ENCODE assay signal across 1 fruit fly cellular context in the genomic region with DNA sequence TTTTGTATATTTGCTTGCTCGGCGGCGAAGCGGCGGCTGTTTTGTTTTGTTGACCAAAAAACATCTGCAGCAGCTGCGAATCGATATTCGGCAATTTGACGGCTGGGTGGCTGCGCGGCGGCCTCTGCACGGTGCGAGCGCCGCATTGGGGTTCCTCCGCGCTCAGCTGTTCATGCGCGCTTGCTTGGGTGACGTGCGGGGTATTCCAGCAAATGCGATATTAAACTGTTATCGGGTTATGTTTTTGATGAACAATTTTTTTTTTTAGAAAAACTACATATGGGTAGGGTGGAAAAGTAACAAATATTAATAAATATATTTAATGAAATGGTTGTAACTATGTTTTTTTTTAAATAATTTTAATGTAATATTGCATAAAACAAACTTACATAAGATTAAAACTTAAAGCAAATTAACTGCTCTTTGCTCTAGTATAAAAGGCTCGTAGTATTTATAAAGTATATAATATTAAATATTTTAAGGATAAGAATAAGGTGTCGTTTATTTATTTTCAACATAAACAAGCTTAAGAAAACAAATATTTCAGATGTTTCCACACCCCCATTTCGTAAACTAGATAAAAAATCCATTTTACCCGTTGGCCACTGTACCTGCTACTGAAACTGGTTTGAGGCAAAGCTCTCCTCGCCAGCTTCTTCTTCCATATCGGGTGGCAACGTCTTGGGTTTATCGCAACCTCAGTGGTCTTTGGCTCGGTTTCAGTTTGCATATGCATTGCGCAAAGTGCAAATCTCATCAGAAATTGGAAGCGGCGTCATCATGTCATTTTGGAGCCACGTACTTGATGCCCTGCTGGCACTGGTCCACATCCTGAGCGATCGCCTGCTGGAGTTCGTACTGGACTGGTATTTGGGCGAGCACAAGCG.
A peak's percentile ranks its signal among the peaks of the same experiment; 100 is the strongest.
TF ChIP-seq lines count a peak whose summit lies in the region.

A gene (minus strand): TSS at position 159 of the 887 bp plus-strand sequence.
A gene (plus strand): TSS at position 683 of the 887 bp plus-strand sequence.

TF ChIP-seq in whole organism, embryonic, 481 proteins besides CTCF, POLR2A, EP300 and RAD21 (continued from another document):
- TF ChIP-seq CHES-1-like (GFP tag; optimal IDR thresholded peaks at IDR 0.05; lab: Kevin White, UChicago) = peak; percentile 55
- TF ChIP-seq CG10543 (GFP tag; optimal IDR thresholded peaks at IDR 0.05; lab: Kevin White, UChicago) = peak; percentile 54
- peak; percentile 58; the same call in 2 of the 3 replicates for TF ChIP-seq otp (GFP tag; IDR thresholded peaks at IDR 0.05; lab: Robert Waterston, UW)
- peak; percentile 80 for TF ChIP-seq sob (GFP tag; IDR thresholded peaks at IDR 0.05; lab: Robert Waterston, UW)
- TF ChIP-seq wdn (GFP tag; IDR thresholded peaks at IDR 0.05; lab: Robert Waterston, UW) = peak; percentile 50; the same call in 1 of the 2 replicates
- peak; percentile 1 for TF ChIP-seq fd3F (GFP tag; optimal IDR thresholded peaks at IDR 0.05; lab: Kevin White, UChicago)
- TF ChIP-seq crol (GFP tag; IDR thresholded peaks at IDR 0.05; lab: Robert Waterston, UW) = no peak
- peak; percentile 23; the same call in 2 of the 3 replicates for TF ChIP-seq croc (GFP tag; conservative IDR thresholded peaks at IDR 0.05; lab: Robert Waterston, UW)
- peak; percentile 79 for TF ChIP-seq CG10959 (GFP tag; IDR thresholded peaks at IDR 0.05; lab: Robert Waterston, UW)
- TF ChIP-seq CG14667 (GFP tag; IDR thresholded peaks at IDR 0.05; lab: Robert Waterston, UW) = no peak
- TF ChIP-seq Neu2 (GFP tag; optimal IDR thresholded peaks at IDR 0.05; lab: Kevin White, UChicago; ENCODE audit: borderline replicate concordance) = no peak
- peak; percentile 66 for TF ChIP-seq CG33213 (GFP tag; optimal IDR thresholded peaks at IDR 0.05; lab: Kevin White, UChicago)
- TF ChIP-seq Opbp (GFP tag; IDR thresholded peaks at IDR 0.05; lab: Robert Waterston, UW; ENCODE audit: partially characterized antibody) = peak; percentile 83
- peak; percentile 56 for TF ChIP-seq CG8944 (GFP tag; optimal IDR thresholded peaks at IDR 0.05; lab: Kevin White, UChicago)
- peak; percentile 10 for TF ChIP-seq CG34376 (GFP tag; optimal IDR thresholded peaks at IDR 0.05; lab: Kevin White, UChicago)
- no peak for TF ChIP-seq Nf-YB (GFP tag; optimal IDR thresholded peaks at IDR 0.05; lab: Kevin White, UChicago)
- peak; percentile 42 for TF ChIP-seq Bteb2 (GFP tag; optimal IDR thresholded peaks at IDR 0.05; lab: Kevin White, UChicago)
- peak; percentile 90 for TF ChIP-seq NFAT (GFP tag; IDR thresholded peaks at IDR 0.05; lab: Robert Waterston, UW)
- peak; percentile 61; the same call in 2 of the 3 replicates for TF ChIP-seq zen2 (GFP tag; IDR thresholded peaks at IDR 0.05; lab: Robert Waterston, UW; ENCODE audit: partially characterized antibody)
- TF ChIP-seq stwl (tag; optimal IDR thresholded peaks at IDR 0.05; lab: Kevin White, UChicago) = peak; percentile 80
- peak; percentile 31 for TF ChIP-seq dmrt99B (tag; optimal IDR thresholded peaks at IDR 0.05; lab: Kevin White, UChicago)
- peak; percentile 42 for TF ChIP-seq CG18011 (GFP tag; optimal IDR thresholded peaks at IDR 0.05; lab: Kevin White, UChicago)
- TF ChIP-seq CG3065 (GFP tag; optimal IDR thresholded peaks at IDR 0.05; lab: Kevin White, UChicago) = no peak
- peak; percentile 79 for TF ChIP-seq nom (GFP tag; optimal IDR thresholded peaks at IDR 0.05; lab: Kevin White, UChicago)
- TF ChIP-seq Hand (GFP tag; optimal IDR thresholded peaks at IDR 0.05; lab: Kevin White, UChicago) = no peak
- peak; percentile 43 for TF ChIP-seq bcd (GFP tag; optimal IDR thresholded peaks at IDR 0.05; lab: Kevin White, UChicago)
- peak; percentile 55; the same call in 1 of the 2 replicates for TF ChIP-seq CG8765 (GFP tag; IDR thresholded peaks at IDR 0.05; lab: Robert Waterston, UW)
- TF ChIP-seq CG6689 (GFP tag; IDR thresholded peaks at IDR 0.05; lab: Robert Waterston, UW) = 0 out of 2 replicates have a peak, but pooled peaks have one; percentile 12
- peak; percentile 86 for TF ChIP-seq CG13424 (tag; optimal IDR thresholded peaks at IDR 0.05; lab: Kevin White, UChicago)
- peak; percentile 44 for TF ChIP-seq E2f2 (GFP tag; IDR thresholded peaks at IDR 0.05; lab: Robert Waterston, UW)
- no peak for TF ChIP-seq aop (GFP tag; IDR thresholded peaks at IDR 0.05; lab: Robert Waterston, UW)
- TF ChIP-seq B-H1 (GFP tag; IDR thresholded peaks at IDR 0.05; lab: Robert Waterston, UW) = no peak
- TF ChIP-seq CG32767 (GFP tag; IDR thresholded peaks at IDR 0.05; lab: Robert Waterston, UW) = peak; percentile 62; the same call in 1 of the 2 replicates
